Fruit fly (Drosophila melanogaster) whole organism, embryonic: ENCODE results near the gene ast.
A peak's percentile ranks its signal among the peaks of the same experiment; 100 is the strongest.

ENCODE experiments used
- Abd-B ChIP-seq: fragments of 200-800 bp; sonication (Bioruptor generic); optimal IDR thresholded peaks from 2 replicates; lab custom pipeline; 2018; ENCODE audit warnings: missing biosample characterization, mild to moderate bottlenecking, missing genetic modification characterization, moderate library complexity
- B-H1 ChIP-seq: fragments of 200-800 bp; sonication (Bioruptor generic); IDR thresholded peaks from 3 replicates; pipeline ENCODE4 v1.3.6; 2022; ENCODE audit warnings: missing biosample characterization, missing genetic modification characterization
- CG10209 ChIP-seq: fragments of 200-800 bp; sonication (Bioruptor generic); optimal IDR thresholded peaks from 3 replicates; lab custom pipeline; 2017; ENCODE audit warnings: missing biosample characterization, mild to moderate bottlenecking, missing genetic modification characterization, missing genetic modification reagents
- CG10462 ChIP-seq: fragments of 200-800 bp; sonication (Bioruptor generic); optimal IDR thresholded peaks from 2 replicates; lab custom pipeline; 2016; ENCODE audit warnings: missing biosample characterization, missing genetic modification characterization
- CG10543 ChIP-seq: fragments of 200-800 bp; sonication (Bioruptor generic); optimal IDR thresholded peaks from 3 replicates; lab custom pipeline; 2017; ENCODE audit warnings: missing biosample characterization, mild to moderate bottlenecking, missing genetic modification characterization, moderate library complexity
- CG10959 ChIP-seq: fragments of 200-800 bp; sonication (Bioruptor generic); IDR thresholded peaks from 2 replicates; pipeline ENCODE4 v1.3.6; 2022; ENCODE audit warnings: missing biosample characterization, missing genetic modification characterization
- CG13775 ChIP-seq: fragments of 200-800 bp; sonication (Bioruptor generic); optimal IDR thresholded peaks from 3 replicates; lab custom pipeline; 2017; ENCODE audit warnings: missing biosample characterization, mild to moderate bottlenecking, missing genetic modification characterization
- CG15011 ChIP-seq: fragments of 200-800 bp; sonication (Bioruptor generic); optimal IDR thresholded peaks from 3 replicates; lab custom pipeline; 2018; ENCODE audit warnings: missing biosample characterization, mild to moderate bottlenecking, missing genetic modification characterization
- CG17568 ChIP-seq: fragments of 200-800 bp; sonication (Bioruptor generic); optimal IDR thresholded peaks from 2 replicates; lab custom pipeline; 2018; ENCODE audit warnings: missing biosample characterization, mild to moderate bottlenecking, missing genetic modification characterization, moderate library complexity
- CG17912 ChIP-seq: fragments of 200-800 bp; sonication (Bioruptor generic); optimal IDR thresholded peaks from 2 replicates; lab custom pipeline; 2018; ENCODE audit warnings: missing biosample characterization, mild to moderate bottlenecking, missing genetic modification characterization
- CG1792 ChIP-seq: fragments of 200-800 bp; sonication (Bioruptor generic); optimal IDR thresholded peaks from 2 replicates; lab custom pipeline; 2016; ENCODE audit warnings: missing biosample characterization, missing genetic modification characterization
- CG2712 ChIP-seq: fragments of 200-800 bp; optimal IDR thresholded peaks from 3 replicates; lab custom pipeline; 2019; ENCODE audit warnings: missing biosample characterization, mild to moderate bottlenecking, missing genetic modification characterization, moderate library complexity
- CG3163 ChIP-seq: fragments of 200-800 bp; sonication (Bioruptor generic); optimal IDR thresholded peaks from 3 replicates; lab custom pipeline; 2016; ENCODE audit warnings: missing biosample characterization, missing genetic modification characterization
- CG33213 ChIP-seq: fragments of 200-800 bp; sonication (Bioruptor generic); optimal IDR thresholded peaks from 3 replicates; lab custom pipeline; 2016; ENCODE audit warnings: missing biosample characterization, missing genetic modification characterization
- CG6765 ChIP-seq: fragments of 200-800 bp; sonication (Bioruptor generic); optimal IDR thresholded peaks from 3 replicates; lab custom pipeline; 2017; ENCODE audit warnings: missing biosample characterization, mild to moderate bottlenecking, missing genetic modification characterization
- CG7839 ChIP-seq: fragments of 200-800 bp; sonication (Bioruptor generic); optimal IDR thresholded peaks from 3 replicates; lab custom pipeline; 2018; ENCODE audit warnings: missing biosample characterization, mild to moderate bottlenecking, missing genetic modification characterization, moderate library complexity
- CG8765 ChIP-seq: fragments of 200-800 bp; sonication (Bioruptor generic); IDR thresholded peaks from 2 replicates; pipeline ENCODE4 v1.3.6; 2022; ENCODE audit warnings: missing biosample characterization, missing genetic modification characterization
- CG8944 ChIP-seq: fragments of 200-800 bp; sonication (Bioruptor generic); optimal IDR thresholded peaks from 3 replicates; lab custom pipeline; 2016; ENCODE audit warnings: missing biosample characterization, missing genetic modification characterization
- CG9437 ChIP-seq: fragments of 200-800 bp; sonication (Bioruptor generic); optimal IDR thresholded peaks from 2 replicates; lab custom pipeline; 2018; ENCODE audit warnings: missing biosample characterization, mild to moderate bottlenecking, missing genetic modification characterization
- Dfd ChIP-seq, 2 experiments: fragments of >200 bp; optimal IDR thresholded peaks; 2 replicates each; lab custom pipeline; 2017; ENCODE audit warnings: missing biosample characterization in 2 of 2, missing genetic modification characterization in 2 of 2
- Dref ChIP-seq: fragments of 200-800 bp; sonication (Bioruptor generic); IDR thresholded peaks from 2 replicates; pipeline ENCODE4 v1.3.6; 2022; ENCODE audit warnings: missing biosample characterization, missing genetic modification characterization
- E2f2 ChIP-seq: fragments of 200-800 bp; sonication (Bioruptor generic); IDR thresholded peaks from 2 replicates; pipeline ENCODE4 v1.3.6; 2022; ENCODE audit warnings: missing biosample characterization, missing genetic modification characterization
- HLH3B ChIP-seq: fragments of 200-800 bp; sonication (Bioruptor generic); IDR thresholded peaks from 2 replicates; pipeline ENCODE4 v1.3.6; 2022; ENCODE audit warnings: missing biosample characterization, missing genetic modification characterization
- Hey ChIP-seq: fragments of 200-800 bp; sonication (Bioruptor generic); optimal IDR thresholded peaks from 3 replicates; lab custom pipeline; 2018; ENCODE audit warnings: missing biosample characterization, mild to moderate bottlenecking, missing genetic modification characterization
- HmgD ChIP-seq: fragments of 200-800 bp; sonication (Bioruptor generic); optimal IDR thresholded peaks from 3 replicates; lab custom pipeline; 2016; ENCODE audit warnings: missing biosample characterization, missing genetic modification characterization
- Hr3 ChIP-seq: fragments of 200-800 bp; sonication (Bioruptor generic); optimal IDR thresholded peaks from 3 replicates; lab custom pipeline; 2016; ENCODE audit warnings: missing biosample characterization, missing genetic modification characterization
- Hsf ChIP-seq: fragments of 200-800 bp; sonication (Bioruptor generic); optimal IDR thresholded peaks from 3 replicates; lab custom pipeline; 2016; ENCODE audit warnings: missing biosample characterization, missing genetic modification characterization
- Lhr ChIP-seq: fragments of 200-800 bp; sonication (Bioruptor generic); optimal IDR thresholded peaks from 3 replicates; lab custom pipeline; 2017; ENCODE audit warnings: mild to moderate bottlenecking, missing biosample characterization, missing genetic modification reagents, missing genetic modification characterization
- Lpt ChIP-seq: fragments of >200 bp; optimal IDR thresholded peaks from 2 replicates; lab custom pipeline; 2018; ENCODE audit warnings: missing biosample characterization, missing genetic modification characterization
- NK7.1 ChIP-seq: fragments of 200-800 bp; sonication (Bioruptor generic); optimal IDR thresholded peaks from 3 replicates; lab custom pipeline; 2016; ENCODE audit warnings: missing biosample characterization, missing genetic modification characterization
- Rx ChIP-seq: fragments of 200-800 bp; sonication (Bioruptor generic); IDR thresholded peaks from 2 replicates; pipeline ENCODE4 v1.3.6; 2022; ENCODE audit warnings: missing biosample characterization, missing genetic modification characterization
- Sin3A ChIP-seq: fragments of >200 bp; optimal IDR thresholded peaks from 2 replicates; lab custom pipeline; 2018
- Xbp1 ChIP-seq: fragments of 200-800 bp; sonication (Bioruptor generic); optimal IDR thresholded peaks from 3 replicates; lab custom pipeline; 2016; ENCODE audit warnings: missing biosample characterization, mild to moderate bottlenecking, missing genetic modification characterization
- YL-1 ChIP-seq: fragments of 200-800 bp; sonication (Bioruptor generic); optimal IDR thresholded peaks from 3 replicates; lab custom pipeline; 2017; ENCODE audit warnings: missing biosample characterization, mild to moderate bottlenecking, missing genetic modification characterization
- ara ChIP-seq: fragments of 200-800 bp; sonication (Bioruptor generic); IDR thresholded peaks from 2 replicates; pipeline ENCODE4 v1.3.6; 2022; ENCODE audit warnings: missing biosample characterization, missing genetic modification characterization
- crp ChIP-seq, 2 experiments: fragments of 200-800 bp; sonication (Bioruptor generic); optimal IDR thresholded peaks; 2 replicates in 1 of 2; 3 replicates in 1 of 2; lab custom pipeline; 2017; ENCODE audit warnings: missing biosample characterization in 2 of 2, missing genetic modification characterization in 2 of 2, mild to moderate bottlenecking in 1 of 2, moderate library complexity in 1 of 2
- dati ChIP-seq: fragments of 200-800 bp; sonication (Bioruptor generic); IDR thresholded peaks from 2 replicates; pipeline ENCODE4 v1.3.6; 2022; ENCODE audit warnings: missing biosample characterization, missing genetic modification characterization
- dm ChIP-seq: fragments of 200-800 bp; sonication (Bioruptor generic); optimal IDR thresholded peaks from 3 replicates; lab custom pipeline; 2016; ENCODE audit warnings: missing biosample characterization, missing genetic modification characterization
- emc ChIP-seq: fragments of 200-800 bp; sonication (Bioruptor generic); optimal IDR thresholded peaks from 2 replicates; lab custom pipeline; 2016; ENCODE audit warnings: missing biosample characterization, missing genetic modification characterization
- ftz-f1 ChIP-seq: fragments of 200-800 bp; sonication (Bioruptor generic); optimal IDR thresholded peaks from 2 replicates; lab custom pipeline; 2016; ENCODE audit warnings: missing biosample characterization, missing genetic modification characterization
- gsb ChIP-seq: fragments of 200-800 bp; sonication (Bioruptor generic); IDR thresholded peaks from 2 replicates; pipeline ENCODE4 v1.3.6; 2022; ENCODE audit warnings: missing biosample characterization, missing genetic modification characterization
- ind ChIP-seq: fragments of 200-800 bp; sonication (Bioruptor generic); optimal IDR thresholded peaks from 3 replicates; lab custom pipeline; 2016; ENCODE audit warnings: missing biosample characterization, missing genetic modification characterization
- inv ChIP-seq: fragments of 200-800 bp; sonication (Bioruptor generic); IDR thresholded peaks from 2 replicates; pipeline ENCODE4 v1.3.6; 2022; ENCODE audit warnings: missing biosample characterization, missing genetic modification characterization; ENCODE audit not compliant: partially characterized antibody
- klu ChIP-seq: fragments of 200-800 bp; sonication (Bioruptor generic); IDR thresholded peaks from 2 replicates; pipeline ENCODE4 v1.3.6; 2022; ENCODE audit warnings: missing biosample characterization, missing genetic modification characterization
- lbe ChIP-seq: fragments of 200-800 bp; sonication (Bioruptor generic); optimal IDR thresholded peaks from 2 replicates; lab custom pipeline; 2016; ENCODE audit warnings: missing biosample characterization, mild to moderate bottlenecking, missing genetic modification characterization
- oc ChIP-seq: fragments of 200-800 bp; sonication (Bioruptor generic); optimal IDR thresholded peaks from 2 replicates; lab custom pipeline; 2018; ENCODE audit warnings: missing biosample characterization, mild to moderate bottlenecking, missing genetic modification characterization, moderate library complexity
- psq ChIP-seq: fragments of 200-800 bp; sonication (Bioruptor generic); optimal IDR thresholded peaks from 2 replicates; lab custom pipeline; 2017; ENCODE audit warnings: missing biosample characterization, missing genetic modification characterization
- ro ChIP-seq: fragments of 200-800 bp; sonication (Bioruptor generic); IDR thresholded peaks from 2 replicates; pipeline ENCODE4 v1.3.6; 2022; ENCODE audit warnings: missing biosample characterization, missing genetic modification characterization
- row ChIP-seq: fragments of 200-800 bp; sonication (Bioruptor generic); IDR thresholded peaks from 3 replicates; pipeline ENCODE4 v1.3.6; 2022; ENCODE audit warnings: missing biosample characterization, missing genetic modification characterization
- sens-2 ChIP-seq: fragments of 200-800 bp; sonication (Bioruptor generic); IDR thresholded peaks from 2 replicates; pipeline ENCODE4 v1.3.6; 2022; ENCODE audit warnings: missing biosample characterization, missing genetic modification characterization
- sima ChIP-seq: fragments of 200-800 bp; sonication (Bioruptor generic); optimal IDR thresholded peaks from 2 replicates; lab custom pipeline; 2016; ENCODE audit warnings: missing biosample characterization, missing genetic modification characterization
- stc ChIP-seq: fragments of 200-800 bp; sonication (Bioruptor generic); IDR thresholded peaks from 2 replicates; pipeline ENCODE4 v1.3.6; 2022; ENCODE audit warnings: missing biosample characterization, missing genetic modification characterization
- tap ChIP-seq: fragments of 200-800 bp; optimal IDR thresholded peaks from 3 replicates; lab custom pipeline; 2019; ENCODE audit warnings: missing biosample characterization, mild to moderate bottlenecking, missing genetic modification characterization, moderate library complexity
- tx ChIP-seq: fragments of 200-800 bp; sonication (Bioruptor generic); optimal IDR thresholded peaks from 2 replicates; lab custom pipeline; 2016; ENCODE audit warnings: missing biosample characterization, missing genetic modification characterization

ast gene

DNA sequence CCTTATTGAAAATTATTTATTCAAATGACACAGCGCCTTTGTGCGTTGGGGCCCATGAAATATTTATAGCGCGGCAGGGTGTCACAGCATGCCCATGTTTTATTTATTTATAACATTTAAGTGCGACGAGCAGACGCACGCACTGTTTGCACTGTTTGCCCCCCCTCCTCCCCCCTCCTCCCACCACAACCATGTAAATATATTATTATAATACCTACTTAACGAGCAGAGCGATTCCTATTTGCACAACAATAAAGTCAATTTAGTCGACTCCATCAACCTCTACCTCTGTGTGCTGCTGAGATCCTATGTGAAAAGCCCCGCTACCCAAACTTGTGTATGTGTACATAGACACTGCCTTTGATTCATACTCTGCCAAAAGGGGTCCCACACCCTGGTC, 17.0 kb downstream of the ast start (continued):
- TF ChIP-seq Hey (tag; lab: Kevin White, UChicago), result peak; percentile 17
- TF ChIP-seq lbe, result no peak
- no peak for TF ChIP-seq crp (GFP tag; optimal IDR thresholded peaks at IDR 0.05; lab: Kevin White, UChicago)
- no peak for TF ChIP-seq Dref
- TF ChIP-seq CG9437 (GFP tag; lab: Kevin White, UChicago), result no peak
- TF ChIP-seq emc (GFP tag; lab: Kevin White, UChicago), result no peak
- no peak; the same call in 1 of the 2 replicates for TF ChIP-seq stc
- TF ChIP-seq CG10543 (GFP tag; lab: Kevin White, UChicago), result peak; percentile 74
- no peak for TF ChIP-seq gsb (GFP tag; lab: Robert Waterston, UW)
- no peak for TF ChIP-seq klu
- TF ChIP-seq Dfd (GFP tag; optimal IDR thresholded peaks at IDR 0.05; lab: Kevin White, UChicago), result no peak
- no peak for TF ChIP-seq CG33213 (GFP tag; lab: Kevin White, UChicago)
- TF ChIP-seq inv (GFP tag; lab: Robert Waterston, UW), result no peak
- TF ChIP-seq CG7839 (tag; lab: Kevin White, UChicago), result no peak
- TF ChIP-seq ara, result no peak
- TF ChIP-seq HLH3B (GFP tag; lab: Robert Waterston, UW), result 0 out of 2 replicates have a peak, but pooled peaks have one; percentile 19
- no peak for TF ChIP-seq psq (GFP tag; lab: Kevin White, UChicago)
- TF ChIP-seq Lpt, result no peak
- peak; percentile 48 for TF ChIP-seq CG10209 (GFP tag; lab: Kevin White, UChicago)
- peak; percentile 23 for TF ChIP-seq CG15011 (GFP tag; lab: Kevin White, UChicago)
- no peak for TF ChIP-seq ro (GFP tag; lab: Robert Waterston, UW)
- TF ChIP-seq dm (GFP tag; lab: Kevin White, UChicago), result no peak
- no peak for TF ChIP-seq CG8765
- no peak for TF ChIP-seq B-H1
- no peak for TF ChIP-seq sima (GFP tag; lab: Kevin White, UChicago)
- TF ChIP-seq Abd-B (GFP tag; lab: Kevin White, UChicago), result no peak
- TF ChIP-seq oc (tag; lab: Kevin White, UChicago), result peak; percentile 50
- TF ChIP-seq tx (GFP tag; lab: Kevin White, UChicago), result no peak
- TF ChIP-seq CG10959, result no peak
- TF ChIP-seq E2f2, result no peak
- no peak for TF ChIP-seq Sin3A (lab: Kevin White, UChicago)
- no peak for TF ChIP-seq CG8944 (GFP tag; lab: Kevin White, UChicago)
- no peak for TF ChIP-seq ftz-f1 (GFP tag; lab: Kevin White, UChicago)
- TF ChIP-seq CG13775, result no peak
- no peak for TF ChIP-seq CG17568
- no peak for TF ChIP-seq Lhr
- no peak for TF ChIP-seq NK7.1 (GFP tag; lab: Kevin White, UChicago)
- peak; percentile 47 for TF ChIP-seq CG17912
- TF ChIP-seq YL-1 (GFP tag; lab: Kevin White, UChicago), result no peak
- TF ChIP-seq Hsf (GFP tag; lab: Kevin White, UChicago), result no peak
- no peak for TF ChIP-seq sens-2 (GFP tag; lab: Robert Waterston, UW)
- no peak for TF ChIP-seq dati (GFP tag; lab: Robert Waterston, UW)
- TF ChIP-seq ind (GFP tag; lab: Kevin White, UChicago), result no peak
- peak; percentile 3 for TF ChIP-seq tap
- no peak for TF ChIP-seq CG2712 (tag; lab: Kevin White, UChicago)
- no peak for TF ChIP-seq HmgD (GFP tag; lab: Kevin White, UChicago)
- no peak for TF ChIP-seq CG1792 (GFP tag; lab: Kevin White, UChicago)
- no peak for TF ChIP-seq Hr3
- no peak for TF ChIP-seq Xbp1 (GFP tag; lab: Kevin White, UChicago)
- no peak for TF ChIP-seq CG10462 (GFP tag; lab: Kevin White, UChicago)
- no peak for TF ChIP-seq CG3163
- TF ChIP-seq row (GFP tag; lab: Robert Waterston, UW), result no peak
- peak; percentile 42 for TF ChIP-seq CG6765 (GFP tag; lab: Kevin White, UChicago)
- TF ChIP-seq Rx (GFP tag; lab: Robert Waterston, UW), result no peak
